Fruit fly (Drosophila melanogaster): Measurements from ENCODE around the gene CG5245.

The CG5245 gene

DNA sequence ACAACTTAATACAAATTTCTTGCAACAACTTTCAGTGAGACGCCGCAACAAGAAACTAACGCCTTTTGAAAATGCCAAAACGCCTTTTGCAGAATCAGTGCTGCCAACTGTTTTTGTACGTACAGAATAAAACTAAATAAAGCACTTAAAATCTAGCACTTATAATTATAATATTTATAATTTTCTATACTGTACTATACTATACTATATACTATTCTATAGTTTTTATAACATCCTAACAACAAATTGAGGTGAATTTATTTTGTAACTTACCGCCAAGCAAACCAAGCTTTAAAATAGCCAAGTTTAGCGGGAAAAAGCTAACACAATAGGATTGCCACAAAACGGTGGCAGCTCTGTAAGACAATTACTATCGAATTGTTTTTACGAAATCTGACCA, 4.4 kb downstream of the CG5245 start, which contains the start of the genes Aos1 and Srlp (continued):
- TF ChIP-seq CoRest (tag; optimal IDR thresholded peaks at IDR 0.05) (peak; percentile 83), nau (GFP tag; optimal IDR thresholded peaks at IDR 0.05) (no peak), Hr3 (GFP tag; optimal IDR thresholded peaks at IDR 0.05) (peak; percentile 66), CG9215 (GFP tag; IDR thresholded peaks at IDR 0.05) (peak; percentile 58), CG9437 (GFP tag; optimal IDR thresholded peaks at IDR 0.05) (peak; percentile 51), CG5180 (GFP tag; optimal IDR thresholded peaks at IDR 0.05) (no peak), CTCF (GFP tag; optimal IDR thresholded peaks at IDR 0.05) (peak; percentile 40), CG9817 (tag; optimal IDR thresholded peaks at IDR 0.05) (peak; percentile 69), PHDP (tag; optimal IDR thresholded peaks at IDR 0.05) (peak; percentile 61), CG16813 (GFP tag; IDR thresholded peaks at IDR 0.05; ENCODE audit: partially characterized antibody) (no peak), Vsx1 (GFP tag; optimal IDR thresholded peaks at IDR 0.05) (no peak), Six4 (GFP tag; optimal IDR thresholded peaks at IDR 0.05) (no peak), Trl (optimal IDR thresholded peaks at IDR 0.05) (no peak), Trl (GFP tag; optimal IDR thresholded peaks at IDR 0.05) (no peak), dpn (GFP tag; optimal IDR thresholded peaks at IDR 0.05) (peak in 1 of 2 experiments; percentile 45), CG13123 (GFP tag; optimal IDR thresholded peaks at IDR 0.05) (peak; percentile 19), B-H2 (GFP tag; optimal IDR thresholded peaks at IDR 0.05) (peak; percentile 60), dm (GFP tag; optimal IDR thresholded peaks at IDR 0.05) (no peak), CG32772 (GFP tag; IDR thresholded peaks at IDR 0.05) (no peak), dimm (GFP tag; IDR thresholded peaks at IDR 0.05) (no peak), Fer3 (tag; optimal IDR thresholded peaks at IDR 0.05) (peak; percentile 54), nom (GFP tag; optimal IDR thresholded peaks at IDR 0.05) (peak; percentile 43), chif (GFP tag; optimal IDR thresholded peaks at IDR 0.05) (no peak), CG12942 (GFP tag; optimal IDR thresholded peaks at IDR 0.05) (peak; percentile 52), slou (GFP tag; optimal IDR thresholded peaks at IDR 0.05) (peak; percentile 17), CG10366 (GFP tag; IDR thresholded peaks at IDR 0.05) (no peak), abd-A (tag; optimal IDR thresholded peaks at IDR 0.05) (no peak), CG10431 (GFP tag; optimal IDR thresholded peaks at IDR 0.05) (no peak), tin (GFP tag; optimal IDR thresholded peaks at IDR 0.05) (peak; percentile 47), CG2712 (tag; optimal IDR thresholded peaks at IDR 0.05) (peak; percentile 76), E2f1 (GFP tag; IDR thresholded peaks at IDR 0.05) (0 out of 2 replicates have a peak, but pooled peaks have one; percentile 8), Awh (GFP tag; IDR thresholded peaks at IDR 0.05) (no peak), CG2875 (GFP tag; optimal IDR thresholded peaks at IDR 0.05) (no peak), tio (GFP tag; optimal IDR thresholded peaks at IDR 0.05) (no peak), CG3995 (GFP tag; optimal IDR thresholded peaks at IDR 0.05) (no peak), Lpt (GFP tag; optimal IDR thresholded peaks at IDR 0.05) (no peak), hkb (optimal IDR thresholded peaks at IDR 0.05) (no peak), hkb (GFP tag; IDR thresholded peaks at IDR 0.05) (no peak), CG13296 (GFP tag; optimal IDR thresholded peaks at IDR 0.05) (peak; percentile 54), CG8388 (GFP tag; optimal IDR thresholded peaks at IDR 0.05) (peak; percentile 44), CG15514 (GFP tag; optimal IDR thresholded peaks at IDR 0.05) (peak; percentile 58), CG15696 (tag; optimal IDR thresholded peaks at IDR 0.05) (peak; percentile 62), CG14050 (GFP tag; IDR thresholded peaks at IDR 0.05) (no peak), Hr78 (GFP tag; optimal IDR thresholded peaks at IDR 0.05) (no peak), Xrp1 (GFP tag; IDR thresholded peaks at IDR 0.05) (peak; percentile 31; the same call in 1 of the 2 replicates), cato (GFP tag; optimal IDR thresholded peaks at IDR 0.05; ENCODE audit: borderline replicate concordance) (no peak), gsb-n (tag; optimal IDR thresholded peaks at IDR 0.05) (no peak), tup (GFP tag; optimal IDR thresholded peaks at IDR 0.05) (no peak), CG17361 (GFP tag; IDR thresholded peaks at IDR 0.05) (peak; percentile 77), CG31388 (GFP tag; optimal IDR thresholded peaks at IDR 0.05) (no peak), CG2116 (GFP tag; optimal IDR thresholded peaks at IDR 0.05) (peak; percentile 59), CG8478 (optimal IDR thresholded peaks at IDR 0.05) (no peak)

Data from whole organism, embryonic.